Fruit fly (Drosophila melanogaster) whole organism, prepupa: ENCODE measurements around the gene CG13457.

Source experiments
- CG7368 ChIP-seq: fragments of 200-800 bp; sonication (Bioruptor generic); optimal IDR thresholded peaks from 3 replicates; lab custom pipeline; 2016; ENCODE audit warnings: missing biosample characterization, missing genetic modification characterization
- Eip93F ChIP-seq: fragments of 200-800 bp; sonication (Bioruptor generic); optimal IDR thresholded peaks from 2 replicates; lab custom pipeline; 2016; ENCODE audit warnings: missing biosample characterization, mild to moderate bottlenecking, missing genetic modification characterization
- Hr39 ChIP-seq: fragments of 200-800 bp; sonication (Bioruptor generic); optimal IDR thresholded peaks from 2 replicates; lab custom pipeline; 2016; ENCODE audit warnings: missing biosample characterization, missing genetic modification characterization
- Lpt ChIP-seq: fragments of 200-800 bp; sonication (Bioruptor generic); optimal IDR thresholded peaks from 3 replicates; lab custom pipeline; 2016; ENCODE audit warnings: missing biosample characterization, missing genetic modification characterization
- Sox15 ChIP-seq: fragments of 200-800 bp; sonication (Bioruptor generic); optimal IDR thresholded peaks from 3 replicates; lab custom pipeline; 2016; ENCODE audit warnings: missing biosample characterization, missing genetic modification characterization
- eg ChIP-seq: fragments of 200-800 bp; sonication (Bioruptor generic); IDR thresholded peaks from 3 replicates; pipeline ENCODE4 v1.3.6; 2022; ENCODE audit warnings: missing biosample characterization, missing genetic modification characterization
- fkh ChIP-seq: fragments of 200-800 bp; sonication (Bioruptor generic); optimal IDR thresholded peaks from 3 replicates; lab custom pipeline; 2017; ENCODE audit warnings: missing biosample characterization, mild to moderate bottlenecking, missing genetic modification characterization, moderate library complexity
- pdm3 ChIP-seq: fragments of 200-800 bp; sonication (Bioruptor generic); optimal IDR thresholded peaks from 3 replicates; lab custom pipeline; 2016; ENCODE audit warnings: missing biosample characterization, missing genetic modification characterization

dm6 chr3L:15136659-15137572 lies 5.7 kb upstream of the CG13457 start, which contains the start of gene CG12316:
- TF ChIP-seq Hr39 (GFP tag; lab: Kevin White, UChicago) (peak; percentile 96), eg (peak; percentile 90), fkh (GFP tag; lab: Kevin White, UChicago) (no peak), Eip93F (peak; percentile 85), pdm3 (peak; percentile 95), CG7368 (GFP tag; lab: Kevin White, UChicago) (peak; percentile 95), Sox15 (GFP tag; lab: Kevin White, UChicago) (peak; percentile 91), Lpt (GFP tag; lab: Kevin White, UChicago) (peak; percentile 85)
